Fruit fly (Drosophila melanogaster): Measurements from ENCODE around the gene Nuak.

Nuak gene

dm6 chr3R:10311745-10312088, 47.6 kb downstream of the Nuak start:
- TF ChIP-seq tio (GFP tag; optimal IDR thresholded peaks at IDR 0.05), result no peak
- TF ChIP-seq CG34376 (GFP tag; optimal IDR thresholded peaks at IDR 0.05), result peak; percentile 58
- TF ChIP-seq sima (GFP tag; optimal IDR thresholded peaks at IDR 0.05), result no peak
- no peak for TF ChIP-seq NK7.1 (GFP tag; optimal IDR thresholded peaks at IDR 0.05)
- TF ChIP-seq Hand (GFP tag; optimal IDR thresholded peaks at IDR 0.05), result no peak
- 0 out of 3 replicates have a peak, but pooled peaks have one; percentile 23 for TF ChIP-seq CG2199 (GFP tag; IDR thresholded peaks at IDR 0.05)
- TF ChIP-seq Opbp (GFP tag; IDR thresholded peaks at IDR 0.05; ENCODE audit: partially characterized antibody), result no peak
- TF ChIP-seq H2.0 (GFP tag; IDR thresholded peaks at IDR 0.05), result no peak
- no peak for TF ChIP-seq phol (tag; optimal IDR thresholded peaks at IDR 0.05)
- no peak for TF ChIP-seq CG3407 (GFP tag; optimal IDR thresholded peaks at IDR 0.05)
- no peak for TF ChIP-seq Oaz (GFP tag; IDR thresholded peaks at IDR 0.05)
- TF ChIP-seq tll (GFP tag; optimal IDR thresholded peaks at IDR 0.05), result no peak
- no peak for TF ChIP-seq cg (GFP tag; optimal IDR thresholded peaks at IDR 0.05)
- TF ChIP-seq disco-r (GFP tag; optimal IDR thresholded peaks at IDR 0.05), result no peak

- TF ChIP-seq ERR (GFP tag; optimal IDR thresholded peaks at IDR 0.05) (no peak), dysf (GFP tag; IDR thresholded peaks at IDR 0.05) (no peak), C15 (GFP tag; IDR thresholded peaks at IDR 0.05) (no peak), CG4617 (GFP tag; optimal IDR thresholded peaks at IDR 0.05; ENCODE audit: borderline replicate concordance) (peak; percentile 95), CrebB (tag; optimal IDR thresholded peaks at IDR 0.05) (no peak), HmgZ (tag; optimal IDR thresholded peaks at IDR 0.05) (no peak), slbo (GFP tag; IDR thresholded peaks at IDR 0.05) (no peak), ase (GFP tag; IDR thresholded peaks at IDR 0.05) (no peak), pnt (GFP tag; optimal IDR thresholded peaks at IDR 0.05) (no peak), CG12659 (GFP tag; optimal IDR thresholded peaks at IDR 0.05) (peak; percentile 50), hth (optimal IDR thresholded peaks at IDR 0.05) (no peak), jumu (GFP tag; optimal IDR thresholded peaks at IDR 0.05) (peak; percentile 4), Oaz (GFP tag; IDR thresholded peaks at IDR 0.05) (no peak), CG1529 (GFP tag; optimal IDR thresholded peaks at IDR 0.05) (no peak), Fer1 (GFP tag; optimal IDR thresholded peaks at IDR 0.05) (no peak), CHES-1-like (GFP tag; optimal IDR thresholded peaks at IDR 0.05) (peak; percentile 47), CG16779 (GFP tag; IDR thresholded peaks at IDR 0.05) (no peak), CkIIα-i1 (GFP tag; IDR thresholded peaks at IDR 0.05) (no peak), CG6272 (GFP tag; IDR thresholded peaks at IDR 0.05) (no peak), unc-4 (GFP tag; IDR thresholded peaks at IDR 0.05; ENCODE audit: partially characterized antibody) (peak; percentile 59), Chrac-16 (GFP tag; optimal IDR thresholded peaks at IDR 0.05) (no peak), stwl (tag; optimal IDR thresholded peaks at IDR 0.05) (peak; percentile 70), Dfd (GFP tag; optimal IDR thresholded peaks at IDR 0.05) (no peak), B-H1 (GFP tag; IDR thresholded peaks at IDR 0.05) (no peak), CG8924 (tag; optimal IDR thresholded peaks at IDR 0.05) (no peak), CG11398 (GFP tag; optimal IDR thresholded peaks at IDR 0.05) (no peak), CG6175 (GFP tag; IDR thresholded peaks at IDR 0.05) (no peak), luna (GFP tag; optimal IDR thresholded peaks at IDR 0.05) (no peak), CG42726 (GFP tag; IDR thresholded peaks at IDR 0.05; ENCODE audit: partially characterized antibody) (peak; percentile 39; the same call in 1 of the 2 replicates), CG12071 (GFP tag; optimal IDR thresholded peaks at IDR 0.05) (no peak), ranshi (GFP tag; IDR thresholded peaks at IDR 0.05) (no peak), ttk (GFP tag; IDR thresholded peaks at IDR 0.05) (no peak), CG12236 (GFP tag; optimal IDR thresholded peaks at IDR 0.05) (no peak), Mad (GFP tag; optimal IDR thresholded peaks at IDR 0.05) (peak; percentile 13), dm (GFP tag; optimal IDR thresholded peaks at IDR 0.05) (peak; percentile 66), fru (optimal IDR thresholded peaks at IDR 0.05) (no peak), CG4820 (GFP tag; optimal IDR thresholded peaks at IDR 0.05) (no peak)
These were observed 66.9 kb downstream of the Nuak start, which contains the start of the genes Bruce and CG12818 for dm6 chr3R:10330734-10331642. TSS of gene Bruce (minus strand) at chr3R:10331353. TSS of gene CG12818 (plus strand) at chr3R:10331581.

Measured in whole organism, embryonic.